Worm (Caenorhabditis elegans): ENCODE measurements around the gene irld-62.

DNA sequence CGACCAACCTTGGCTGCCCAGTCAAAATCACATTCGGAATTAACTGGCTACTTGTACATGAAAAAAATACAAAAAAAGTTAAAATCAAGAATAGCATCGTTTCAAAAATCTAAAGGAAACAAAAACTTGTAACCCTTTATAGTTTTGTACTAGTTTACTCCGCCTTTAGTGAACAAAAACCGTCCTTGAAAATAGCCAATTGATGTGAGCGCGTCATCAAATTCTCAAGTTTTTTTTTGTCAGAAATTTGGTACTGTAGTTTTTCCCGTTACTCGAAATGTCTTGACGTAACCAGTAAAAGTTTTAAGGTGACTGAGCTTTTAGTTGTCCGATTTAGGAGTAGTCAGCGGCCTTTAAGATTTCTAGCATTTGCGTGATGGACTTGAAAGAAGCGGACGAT is 36.4 kb downstream of the irld-62 start, which contains the start of gene C29F3.3:
- TF ChIP-seq ceh-36 (tag; optimal IDR thresholded peaks at IDR 0.05) (no peak), B0310.2 (tag; optimal IDR thresholded peaks at IDR 0.05) (no peak), ama-1 (optimal IDR thresholded peaks at IDR 0.05) (no peak), tbx-11 (GFP tag; IDR thresholded peaks at IDR 0.05) (no peak), pes-1 (GFP tag; IDR thresholded peaks at IDR 0.05) (no peak), ceh-13 (GFP tag; optimal IDR thresholded peaks at IDR 0.05) (no peak)
